Fruit fly (Drosophila melanogaster): Measurements from ENCODE around the gene CG17841.

DNA sequence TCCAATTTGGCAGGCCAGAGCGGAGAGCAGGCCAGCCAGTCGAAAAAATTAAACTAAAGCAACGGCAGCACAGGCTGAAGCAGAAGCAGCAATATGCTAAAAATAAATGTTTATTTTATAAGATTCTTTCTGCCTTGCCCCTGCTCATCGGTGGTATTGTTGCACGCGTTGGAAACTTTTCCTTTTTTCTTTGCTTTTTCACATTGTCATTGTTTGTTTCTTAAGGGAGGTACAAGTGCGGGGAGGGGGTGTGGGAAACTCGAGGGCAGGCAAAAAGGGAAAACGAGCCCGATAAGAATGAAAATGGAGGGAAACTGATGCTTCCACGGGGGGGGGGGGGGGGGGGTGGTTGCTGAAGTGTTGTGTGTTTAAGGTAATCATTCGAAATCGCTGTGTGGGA lies 31.1 kb downstream of the CG17841 start:
- TF ChIP-seq CG9948 (tag; optimal IDR thresholded peaks at IDR 0.05), result no peak
- TF ChIP-seq Ets98B (GFP tag; IDR thresholded peaks at IDR 0.05), result no peak
- no peak for TF ChIP-seq CG8301 (tag; optimal IDR thresholded peaks at IDR 0.05)
- TF ChIP-seq CG17806 (tag; optimal IDR thresholded peaks at IDR 0.05), result no peak
- TF ChIP-seq rn (GFP tag; IDR thresholded peaks at IDR 0.05), result no peak
- no peak for TF ChIP-seq EcR (GFP tag; optimal IDR thresholded peaks at IDR 0.05)
- TF ChIP-seq CG13204 (GFP tag; optimal IDR thresholded peaks at IDR 0.05), result no peak
- TF ChIP-seq CG32121 (GFP tag; IDR thresholded peaks at IDR 0.05), result no peak
- no peak for TF ChIP-seq Pif1A (GFP tag; optimal IDR thresholded peaks at IDR 0.05)

All from whole organism, pupa.